Fruit fly (Drosophila melanogaster): ENCODE data around the gene Cmpk.
A peak's percentile ranks its signal among the peaks of the same experiment; 100 is the strongest.

Gene Cmpk

DNA sequence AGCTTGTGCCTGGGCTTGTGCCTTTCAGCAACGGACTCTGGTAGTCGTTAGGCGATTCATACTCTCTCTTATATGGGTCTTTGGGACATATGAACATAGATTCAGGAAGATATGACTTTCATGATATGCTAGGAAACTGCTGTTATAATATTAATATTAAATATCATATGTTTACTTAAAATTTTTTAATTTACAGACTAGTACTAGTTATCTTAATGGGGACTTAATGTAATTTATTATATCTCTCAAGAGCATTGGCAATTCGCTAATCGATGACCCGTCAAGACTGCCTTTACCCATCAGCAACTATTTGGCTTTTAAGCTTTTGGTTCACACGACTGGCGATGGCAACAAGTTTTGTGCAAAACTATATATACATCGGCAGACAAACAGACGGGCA, 36.0 kb downstream of the Cmpk start (continued):
- TF ChIP-seq CG7368 (GFP tag; optimal IDR thresholded peaks at IDR 0.05), result no peak
- peak; percentile 91 for TF ChIP-seq CG32006 (GFP tag; optimal IDR thresholded peaks at IDR 0.05)
- TF ChIP-seq CG4318 (GFP tag; optimal IDR thresholded peaks at IDR 0.05), result peak; percentile 81
- TF ChIP-seq lz (GFP tag; optimal IDR thresholded peaks at IDR 0.05), result no peak
- peak; percentile 0 for TF ChIP-seq CG10669 (GFP tag; optimal IDR thresholded peaks at IDR 0.05)
- peak; percentile 10 for TF ChIP-seq CG8632 (GFP tag; optimal IDR thresholded peaks at IDR 0.05)
- peak; percentile 75 for TF ChIP-seq Hr4 (GFP tag; optimal IDR thresholded peaks at IDR 0.05)
- no peak for TF ChIP-seq vri (GFP tag; optimal IDR thresholded peaks at IDR 0.05)
- TF ChIP-seq CG15336 (GFP tag; IDR thresholded peaks at IDR 0.05), result peak; percentile 95
- peak in 1 of 2 experiments; percentile 53 for TF ChIP-seq salr (GFP tag; optimal IDR thresholded peaks at IDR 0.05)
- peak; percentile 85 for TF ChIP-seq CG6276 (GFP tag; optimal IDR thresholded peaks at IDR 0.05)
- no peak for TF ChIP-seq Sox102F (GFP tag; optimal IDR thresholded peaks at IDR 0.05)
- TF ChIP-seq CG11294 (GFP tag; IDR thresholded peaks at IDR 0.05), result peak; percentile 69
- peak; percentile 45 for TF ChIP-seq acj6 (GFP tag; optimal IDR thresholded peaks at IDR 0.05)
- peak; percentile 81 for TF ChIP-seq CG6163 (GFP tag; IDR thresholded peaks at IDR 0.05)
- TF ChIP-seq CG16779 (tag; optimal IDR thresholded peaks at IDR 0.05), result no peak
- TF ChIP-seq fd59A (GFP tag; optimal IDR thresholded peaks at IDR 0.05), result no peak
- no peak for TF ChIP-seq esn (GFP tag; optimal IDR thresholded peaks at IDR 0.05)
- no peak for TF ChIP-seq Smox (GFP tag; optimal IDR thresholded peaks at IDR 0.05)
- TF ChIP-seq Hr39 (GFP tag; optimal IDR thresholded peaks at IDR 0.05), result no peak
- no peak for TF ChIP-seq ss (GFP tag; optimal IDR thresholded peaks at IDR 0.05)

DNA sequence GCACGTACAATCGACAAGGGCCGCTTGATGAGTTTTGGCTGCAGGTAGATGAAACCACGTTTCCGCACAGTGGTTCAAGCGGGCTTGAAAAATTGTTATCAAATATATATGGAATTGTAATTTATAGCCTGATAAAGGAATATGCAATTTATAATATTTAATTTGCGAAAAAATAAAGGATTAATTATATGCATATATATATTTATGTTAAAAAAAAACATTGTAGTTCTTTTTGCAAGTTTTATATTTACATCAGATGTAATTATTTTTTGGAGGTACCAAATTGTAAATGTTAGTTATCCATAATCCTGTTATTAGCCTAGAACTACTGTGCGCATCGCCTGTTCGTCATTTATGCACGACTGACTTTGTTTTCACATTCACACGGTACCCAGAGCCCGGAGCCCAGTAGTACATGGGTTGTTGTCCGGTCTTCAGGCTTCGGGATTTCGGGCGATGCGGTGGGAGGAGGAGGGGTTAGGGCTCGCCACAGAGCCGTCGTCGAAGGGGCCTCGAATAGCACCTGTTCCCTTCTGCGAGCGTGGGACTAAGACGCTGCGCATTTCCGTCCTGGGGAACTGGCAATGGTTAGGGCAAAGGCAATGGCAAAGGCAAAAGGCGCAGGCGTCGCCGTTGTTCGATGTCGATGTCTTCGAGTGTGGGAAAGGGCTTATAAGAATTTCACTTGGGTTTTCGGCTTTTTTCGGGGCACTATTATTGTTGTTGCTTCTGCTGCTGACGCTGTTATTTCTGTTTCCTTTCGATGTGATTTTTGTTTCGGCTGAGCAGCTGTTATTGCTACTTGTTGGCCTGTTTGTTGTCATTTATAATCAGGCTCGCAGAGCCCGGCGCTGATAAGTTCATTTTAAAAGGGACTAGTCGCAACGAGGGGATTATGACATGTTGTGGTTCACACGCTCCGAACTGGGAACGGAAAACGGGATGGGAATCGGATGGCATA, 37.2 kb downstream of the Cmpk start:
- TF ChIP-seq CG8119 (GFP tag; IDR thresholded peaks at IDR 0.05) (peak; percentile 90), esn (GFP tag; optimal IDR thresholded peaks at IDR 0.05) (peak; percentile 92), net (GFP tag; optimal IDR thresholded peaks at IDR 0.05) (peak; percentile 90), Smox (GFP tag; optimal IDR thresholded peaks at IDR 0.05) (peak; percentile 79), CG32006 (GFP tag; optimal IDR thresholded peaks at IDR 0.05) (peak; percentile 88), fd85E (GFP tag; optimal IDR thresholded peaks at IDR 0.05) (peak; percentile 73), CG6854 (GFP tag; optimal IDR thresholded peaks at IDR 0.05) (peak; percentile 90), ss (GFP tag; optimal IDR thresholded peaks at IDR 0.05) (peak; percentile 97), CG16779 (tag; optimal IDR thresholded peaks at IDR 0.05) (peak; percentile 84), CG3919 (GFP tag; optimal IDR thresholded peaks at IDR 0.05) (peak; percentile 91), CG6163 (GFP tag; IDR thresholded peaks at IDR 0.05) (peak; percentile 74; the same call in 2 of the 3 replicates), Eip75B (GFP tag; optimal IDR thresholded peaks at IDR 0.05) (peak; percentile 68), CG11294 (GFP tag; IDR thresholded peaks at IDR 0.05) (no peak; the same call in 1 of the 2 replicates), salr (GFP tag; optimal IDR thresholded peaks at IDR 0.05) (peak; percentile 53 to 89), CG10631 (GFP tag; optimal IDR thresholded peaks at IDR 0.05) (peak; percentile 94), eg (GFP tag; IDR thresholded peaks at IDR 0.05) (peak; percentile 68), Hr4 (GFP tag; optimal IDR thresholded peaks at IDR 0.05) (peak; percentile 61), svp (GFP tag) (peak; percentile 92), CG11762 (GFP tag; optimal IDR thresholded peaks at IDR 0.05; ENCODE audit: insufficient read depth) (peak; percentile 81), Lpt (GFP tag; optimal IDR thresholded peaks at IDR 0.05) (peak; percentile 88), CG11902 (GFP tag; optimal IDR thresholded peaks at IDR 0.05) (peak; percentile 85), CG1621 (tag; optimal IDR thresholded peaks at IDR 0.05) (peak; percentile 77), CG6276 (GFP tag; optimal IDR thresholded peaks at IDR 0.05) (peak; percentile 75), CG6792 (GFP tag; optimal IDR thresholded peaks at IDR 0.05) (peak; percentile 93), Sox102F (GFP tag; optimal IDR thresholded peaks at IDR 0.05) (peak; percentile 82), CG9139 (GFP tag; optimal IDR thresholded peaks at IDR 0.05) (peak; percentile 91), CG4318 (GFP tag; optimal IDR thresholded peaks at IDR 0.05) (peak; percentile 81), pdm3 (GFP tag; optimal IDR thresholded peaks at IDR 0.05) (peak; percentile 69), topi (GFP tag; optimal IDR thresholded peaks at IDR 0.05) (peak; percentile 84), Eip93F (GFP tag; optimal IDR thresholded peaks at IDR 0.05) (peak; percentile 56), fkh (GFP tag; optimal IDR thresholded peaks at IDR 0.05) (peak; percentile 63), CG3032 (tag; optimal IDR thresholded peaks at IDR 0.05) (peak; percentile 95), Gug (GFP tag; IDR thresholded peaks at IDR 0.05) (peak; percentile 54), spab (GFP tag; optimal IDR thresholded peaks at IDR 0.05) (peak; percentile 95), fd59A (GFP tag; optimal IDR thresholded peaks at IDR 0.05) (peak; percentile 92), achi (GFP tag; optimal IDR thresholded peaks at IDR 0.05) (peak; percentile 93), CG15336 (GFP tag; IDR thresholded peaks at IDR 0.05) (peak; percentile 85), CG8319 (GFP tag; optimal IDR thresholded peaks at IDR 0.05) (peak; percentile 85), CG8632 (GFP tag; optimal IDR thresholded peaks at IDR 0.05) (peak; percentile 94), CG10669 (GFP tag; optimal IDR thresholded peaks at IDR 0.05) (peak; percentile 88)

All from whole organism, prepupa.